Fruit fly (Drosophila melanogaster) whole organism, pupa: Measurements from ENCODE around the gene Fip1.

Experiments
- CG12605 ChIP-seq: fragments of 200-800 bp; sonication (Bioruptor generic); IDR thresholded peaks from 2 replicates; pipeline ENCODE4 v1.3.6; 2022; ENCODE audit warnings: missing biosample characterization, missing genetic modification characterization
- CG14655 ChIP-seq: fragments of 200-800 bp; sonication (Bioruptor generic); optimal IDR thresholded peaks from 3 replicates; lab custom pipeline; 2017; ENCODE audit warnings: mild to moderate bottlenecking, missing biosample characterization, missing genetic modification reagents, missing genetic modification characterization
- CG15710 ChIP-seq: fragments of 200-800 bp; sonication (Bioruptor generic); optimal IDR thresholded peaks from 2 replicates; lab custom pipeline; 2018; ENCODE audit warnings: missing biosample characterization, mild to moderate bottlenecking, missing genetic modification characterization, moderate library complexity
- CG32121 ChIP-seq: fragments of 200-800 bp; sonication (Bioruptor generic); IDR thresholded peaks from 2 replicates; pipeline ENCODE4 v1.3.6; 2022; ENCODE audit warnings: missing biosample characterization, missing genetic modification characterization
- CG4496 ChIP-seq: fragments of 200-800 bp; sonication (Bioruptor generic); IDR thresholded peaks from 3 replicates; pipeline ENCODE4 v1.3.6; 2022; ENCODE audit warnings: missing biosample characterization, missing genetic modification characterization
- CG8301 ChIP-seq: fragments of 200-800 bp; sonication (Bioruptor generic); optimal IDR thresholded peaks from 2 replicates; lab custom pipeline; 2018; ENCODE audit warnings: missing biosample characterization, mild to moderate bottlenecking, missing genetic modification characterization
- D1 ChIP-seq: fragments of 200-800 bp; sonication (Bioruptor generic); optimal IDR thresholded peaks from 2 replicates; lab custom pipeline; 2018; ENCODE audit warnings: missing biosample characterization, mild to moderate bottlenecking, missing genetic modification characterization, moderate library complexity
- EcR ChIP-seq: fragments of 200-800 bp; sonication (Bioruptor generic); optimal IDR thresholded peaks from 3 replicates; lab custom pipeline; 2019; ENCODE audit warnings: missing biosample characterization, missing genetic modification characterization, mild to moderate bottlenecking, moderate library complexity, missing genetic modification reagents
- Ets98B ChIP-seq: fragments of 200-800 bp; sonication (Bioruptor generic); IDR thresholded peaks from 2 replicates; pipeline ENCODE4 v1.3.6; 2022; ENCODE audit warnings: missing biosample characterization, missing genetic modification characterization
- Pif1A ChIP-seq: fragments of 200-800 bp; sonication (Bioruptor generic); optimal IDR thresholded peaks from 3 replicates; lab custom pipeline; 2016; ENCODE audit warnings: missing biosample characterization, missing genetic modification characterization
- Pif1B ChIP-seq: fragments of 200-800 bp; sonication (Bioruptor generic); optimal IDR thresholded peaks from 3 replicates; lab custom pipeline; 2016; ENCODE audit warnings: missing biosample characterization, missing genetic modification characterization
- Snoo ChIP-seq: fragments of 200-800 bp; sonication (Bioruptor generic); optimal IDR thresholded peaks from 3 replicates; lab custom pipeline; 2017; ENCODE audit warnings: missing biosample characterization, mild to moderate bottlenecking, missing genetic modification characterization, inconsistent platforms
- gl ChIP-seq: fragments of 200-800 bp; sonication (Bioruptor generic); optimal IDR thresholded peaks from 2 replicates; lab custom pipeline; 2018; ENCODE audit warnings: missing biosample characterization, mild to moderate bottlenecking, missing genetic modification characterization

- TF ChIP-seq CG32121 (GFP tag; lab: Robert Waterston, UW) = no peak
- no peak for TF ChIP-seq gl (tag; lab: Kevin White, UChicago)
- no peak for TF ChIP-seq CG4496 (GFP tag; lab: Robert Waterston, UW)
- no peak for TF ChIP-seq D1
- TF ChIP-seq CG8301 (tag; lab: Kevin White, UChicago) = no peak
- TF ChIP-seq Pif1B = no peak
- TF ChIP-seq CG12605 = no peak
- no peak for TF ChIP-seq Pif1A (GFP tag; lab: Kevin White, UChicago)
- no peak for TF ChIP-seq EcR (GFP tag; lab: Kevin White, UChicago)
- TF ChIP-seq Snoo (tag; lab: Kevin White, UChicago) = no peak
- no peak for TF ChIP-seq CG14655 (GFP tag; lab: Kevin White, UChicago)
- TF ChIP-seq Ets98B (GFP tag; lab: Robert Waterston, UW) = no peak
- no peak for TF ChIP-seq CG15710 (tag; lab: Kevin White, UChicago)
Measured at dm6 chr3R:4506265-4506664, 21.5 kb downstream of the Fip1 start, which contains the start of gene CG34425.
